Fruit fly (Drosophila melanogaster) whole organism, embryonic: ENCODE results near the gene CG9150.
A peak's percentile ranks its signal among the peaks of the same experiment; 100 is the strongest.

Source experiments
- ATbp ChIP-seq: fragments of 200-800 bp; sonication (Bioruptor generic); optimal IDR thresholded peaks from 2 replicates; lab custom pipeline; 2017; ENCODE audit warnings: missing biosample characterization, mild to moderate bottlenecking, missing genetic modification characterization, missing genetic modification reagents
- Ada2b ChIP-seq: fragments of 200-800 bp; sonication (Bioruptor generic); IDR thresholded peaks from 2 replicates; pipeline ENCODE4 v1.3.6; 2022; ENCODE audit warnings: missing biosample characterization, missing genetic modification characterization
- Atf3 ChIP-seq: fragments of 200-800 bp; sonication (Bioruptor generic); optimal IDR thresholded peaks from 3 replicates; lab custom pipeline; 2016; ENCODE audit warnings: missing biosample characterization, missing genetic modification characterization
- BtbVII ChIP-seq: fragments of 200-800 bp; sonication (Bioruptor generic); optimal IDR thresholded peaks from 3 replicates; lab custom pipeline; 2017; ENCODE audit warnings: missing biosample characterization, mild to moderate bottlenecking, missing genetic modification characterization
- CG10274 ChIP-seq: fragments of 200-800 bp; sonication (Bioruptor generic); optimal IDR thresholded peaks from 3 replicates; lab custom pipeline; 2017; ENCODE audit warnings: missing biosample characterization, mild to moderate bottlenecking, missing genetic modification characterization
- CG10366 ChIP-seq: fragments of 200-800 bp; sonication (Bioruptor generic); IDR thresholded peaks from 2 replicates; pipeline ENCODE4 v1.3.6; 2022; ENCODE audit warnings: missing biosample characterization, missing genetic modification characterization
- CG11696 ChIP-seq: fragments of 200-800 bp; sonication (Bioruptor generic); IDR thresholded peaks from 2 replicates; pipeline ENCODE4 v1.3.6; 2022; ENCODE audit warnings: missing biosample characterization, missing genetic modification characterization
- CG12219 ChIP-seq: fragments of 200-800 bp; sonication (Bioruptor generic); optimal IDR thresholded peaks from 3 replicates; lab custom pipeline; 2018; ENCODE audit warnings: missing biosample characterization, mild to moderate bottlenecking, missing genetic modification characterization
- CG13287 ChIP-seq: fragments of 200-800 bp; sonication (Bioruptor generic); IDR thresholded peaks from 2 replicates; pipeline ENCODE4 v1.3.6; 2022; ENCODE audit warnings: missing biosample characterization, missing genetic modification characterization; ENCODE audit not compliant: partially characterized antibody
- CG16815 ChIP-seq: fragments of 200-800 bp; sonication (Bioruptor generic); optimal IDR thresholded peaks from 3 replicates; lab custom pipeline; 2017; ENCODE audit warnings: missing biosample characterization, mild to moderate bottlenecking, missing genetic modification characterization
- CG17568 ChIP-seq: fragments of 200-800 bp; sonication (Bioruptor generic); optimal IDR thresholded peaks from 2 replicates; lab custom pipeline; 2018; ENCODE audit warnings: missing biosample characterization, mild to moderate bottlenecking, missing genetic modification characterization, moderate library complexity
- CG17802 ChIP-seq: fragments of 200-800 bp; sonication (Bioruptor generic); optimal IDR thresholded peaks from 2 replicates; lab custom pipeline; 2018; ENCODE audit warnings: missing biosample characterization, mild to moderate bottlenecking, missing genetic modification characterization, moderate library complexity
- CG18011 ChIP-seq: fragments of 200-800 bp; sonication (Bioruptor generic); optimal IDR thresholded peaks from 2 replicates; lab custom pipeline; 2017; ENCODE audit warnings: missing biosample characterization, missing genetic modification characterization, mild to moderate bottlenecking, moderate library complexity, missing genotype
- CG18764 ChIP-seq: fragments of 200-800 bp; sonication (Bioruptor generic); optimal IDR thresholded peaks from 3 replicates; lab custom pipeline; 2016; ENCODE audit warnings: missing biosample characterization, missing genetic modification characterization
- CG2120 ChIP-seq: fragments of 200-800 bp; sonication (Bioruptor generic); optimal IDR thresholded peaks from 3 replicates; lab custom pipeline; 2016; ENCODE audit warnings: missing biosample characterization, missing genetic modification characterization
- CG31441 ChIP-seq: fragments of 200-800 bp; sonication (Bioruptor generic); IDR thresholded peaks from 2 replicates; pipeline ENCODE4 v1.3.6; 2022; ENCODE audit warnings: missing biosample characterization, missing genetic modification characterization
- CG3407 ChIP-seq: fragments of 200-800 bp; sonication (Bioruptor generic); optimal IDR thresholded peaks from 2 replicates; lab custom pipeline; 2018; ENCODE audit warnings: missing biosample characterization, mild to moderate bottlenecking, missing genetic modification characterization
- CG4854 ChIP-seq: fragments of 200-800 bp; sonication (Bioruptor generic); optimal IDR thresholded peaks from 2 replicates; lab custom pipeline; 2016; ENCODE audit warnings: missing biosample characterization, missing genetic modification characterization, inconsistent platforms
- CG6689 ChIP-seq: fragments of 200-800 bp; sonication (Bioruptor generic); IDR thresholded peaks from 2 replicates; pipeline ENCODE4 v1.3.6; 2022; ENCODE audit warnings: missing biosample characterization, missing genetic modification characterization
- CG8765 ChIP-seq: fragments of 200-800 bp; sonication (Bioruptor generic); IDR thresholded peaks from 2 replicates; pipeline ENCODE4 v1.3.6; 2022; ENCODE audit warnings: missing biosample characterization, missing genetic modification characterization
- CG8924 ChIP-seq: fragments of 200-800 bp; optimal IDR thresholded peaks from 3 replicates; lab custom pipeline; 2019; ENCODE audit warnings: missing biosample characterization, mild to moderate bottlenecking, missing genetic modification characterization, moderate library complexity
- CG9727 ChIP-seq: fragments of 200-800 bp; sonication (Bioruptor generic); optimal IDR thresholded peaks from 3 replicates; lab custom pipeline; 2017; ENCODE audit warnings: missing biosample characterization, mild to moderate bottlenecking, missing genetic modification characterization
- CkIIα-i1 ChIP-seq: fragments of 200-800 bp; sonication (Bioruptor generic); IDR thresholded peaks from 2 replicates; pipeline ENCODE4 v1.3.6; 2022; ENCODE audit warnings: missing biosample characterization, missing genetic modification characterization
- Deaf1 ChIP-seq: fragments of 200-800 bp; optimal IDR thresholded peaks from 3 replicates; lab custom pipeline; 2019; ENCODE audit warnings: missing biosample characterization, mild to moderate bottlenecking, missing genetic modification characterization, moderate library complexity
- E2f1 ChIP-seq: fragments of 200-800 bp; sonication (Bioruptor generic); IDR thresholded peaks from 2 replicates; pipeline ENCODE4 v1.3.6; 2022; ENCODE audit warnings: missing biosample characterization, missing genetic modification characterization
- HLH54F ChIP-seq: fragments of 200-800 bp; sonication (Bioruptor generic); optimal IDR thresholded peaks from 3 replicates; lab custom pipeline; 2016; ENCODE audit warnings: missing biosample characterization, missing genetic modification characterization
- Hand ChIP-seq: fragments of 200-800 bp; sonication (Bioruptor generic); optimal IDR thresholded peaks from 2 replicates; lab custom pipeline; 2017; ENCODE audit warnings: mild to moderate bottlenecking, missing biosample characterization, missing genetic modification reagents, missing genetic modification characterization
- Sox100B ChIP-seq: fragments of 200-800 bp; sonication (Bioruptor generic); optimal IDR thresholded peaks from 3 replicates; lab custom pipeline; 2018; ENCODE audit warnings: missing biosample characterization, mild to moderate bottlenecking, missing genetic modification characterization
- Sox102F ChIP-seq: fragments of 200-800 bp; sonication (Bioruptor generic); optimal IDR thresholded peaks from 2 replicates; lab custom pipeline; 2018; ENCODE audit warnings: missing biosample characterization, mild to moderate bottlenecking, missing genetic modification characterization, moderate library complexity
- Ssrp ChIP-seq: fragments of 200-800 bp; sonication (Bioruptor generic); optimal IDR thresholded peaks from 2 replicates; lab custom pipeline; 2018; ENCODE audit warnings: missing biosample characterization, mild to moderate bottlenecking, missing genetic modification characterization, moderate library complexity
- Xbp1 ChIP-seq: fragments of 200-800 bp; sonication (Bioruptor generic); optimal IDR thresholded peaks from 3 replicates; lab custom pipeline; 2016; ENCODE audit warnings: missing biosample characterization, mild to moderate bottlenecking, missing genetic modification characterization
- br ChIP-seq: fragments of >200 bp; optimal IDR thresholded peaks from 2 replicates; lab custom pipeline; 2017
- da ChIP-seq: fragments of 200-800 bp; sonication (Bioruptor generic); optimal IDR thresholded peaks from 2 replicates; lab custom pipeline; 2016; ENCODE audit warnings: missing biosample characterization, missing genetic modification characterization
- fd3F ChIP-seq: fragments of 200-800 bp; sonication (Bioruptor generic); optimal IDR thresholded peaks from 2 replicates; lab custom pipeline; 2018; ENCODE audit warnings: missing biosample characterization, mild to moderate bottlenecking, missing genetic modification characterization, moderate library complexity
- fu2 ChIP-seq: fragments of 200-800 bp; sonication (Bioruptor generic); optimal IDR thresholded peaks from 2 replicates; lab custom pipeline; 2016; ENCODE audit warnings: missing biosample characterization, missing genetic modification characterization
- hbn ChIP-seq: fragments of 200-800 bp; sonication (Bioruptor generic); IDR thresholded peaks from 2 replicates; pipeline ENCODE4 v1.3.6; 2022; ENCODE audit warnings: missing biosample characterization, missing genetic modification characterization; ENCODE audit not compliant: partially characterized antibody
- hth ChIP-seq: fragments of >200 bp; optimal IDR thresholded peaks from 2 replicates; lab custom pipeline; 2017; ENCODE audit warnings: inconsistent platforms
- kay ChIP-seq: fragments of 200-800 bp; sonication (Bioruptor generic); optimal IDR thresholded peaks from 2 replicates; lab custom pipeline; 2016; ENCODE audit warnings: missing biosample characterization, missing genetic modification characterization
- ken ChIP-seq: fragments of 200-800 bp; sonication (Bioruptor generic); IDR thresholded peaks from 3 replicates; pipeline ENCODE4 v1.3.6; 2022; ENCODE audit warnings: missing biosample characterization, missing genetic modification characterization
- nmo ChIP-seq: fragments of 200-800 bp; sonication (Bioruptor generic); optimal IDR thresholded peaks from 2 replicates; lab custom pipeline; 2018; ENCODE audit warnings: missing biosample characterization, mild to moderate bottlenecking, missing genetic modification characterization, moderate library complexity
- nom ChIP-seq: fragments of 200-800 bp; sonication (Bioruptor generic); optimal IDR thresholded peaks from 2 replicates; lab custom pipeline; 2017; ENCODE audit warnings: missing biosample characterization, missing genetic modification characterization, mild to moderate bottlenecking, moderate library complexity, missing genetic modification reagents
- pita ChIP-seq: fragments of 200-800 bp; sonication (Bioruptor generic); optimal IDR thresholded peaks from 2 replicates; lab custom pipeline; 2017; ENCODE audit warnings: missing biosample characterization, mild to moderate bottlenecking, missing genetic modification characterization
- sc ChIP-seq, 3 experiments: fragments of >200 bp in 2 of 3; fragments of 200-800 bp in 1 of 3; sonication (Bioruptor generic) in 1 of 3; optimal IDR thresholded peaks; 2 replicates in 2 of 3; 3 replicates in 1 of 3; lab custom pipeline; 2017; ENCODE audit warnings: mild to moderate bottlenecking in 1 of 3, missing biosample characterization in 1 of 3, missing genetic modification characterization in 1 of 3, missing genetic modification reagents in 1 of 3
- slou ChIP-seq: fragments of 200-800 bp; sonication (Bioruptor generic); optimal IDR thresholded peaks from 3 replicates; lab custom pipeline; 2016; ENCODE audit warnings: missing biosample characterization, missing genetic modification characterization
- sob ChIP-seq: fragments of 200-800 bp; sonication (Bioruptor generic); IDR thresholded peaks from 2 replicates; pipeline ENCODE4 v1.3.6; 2022; ENCODE audit warnings: missing biosample characterization, missing genetic modification characterization
- stc ChIP-seq: fragments of 200-800 bp; sonication (Bioruptor generic); IDR thresholded peaks from 2 replicates; pipeline ENCODE4 v1.3.6; 2022; ENCODE audit warnings: missing biosample characterization, missing genetic modification characterization
- tgo ChIP-seq: fragments of 200-800 bp; sonication (Bioruptor generic); IDR thresholded peaks from 3 replicates; pipeline ENCODE4 v1.3.6; 2022; ENCODE audit warnings: missing biosample characterization, missing genetic modification characterization
- tx ChIP-seq: fragments of 200-800 bp; sonication (Bioruptor generic); optimal IDR thresholded peaks from 2 replicates; lab custom pipeline; 2016; ENCODE audit warnings: missing biosample characterization, missing genetic modification characterization
- usp ChIP-seq: fragments of >200 bp; optimal IDR thresholded peaks from 2 replicates; lab custom pipeline; 2017; ENCODE audit warnings: missing biosample characterization, missing genetic modification characterization
- zen2 ChIP-seq: fragments of 200-800 bp; sonication (Bioruptor generic); IDR thresholded peaks from 3 replicates; pipeline ENCODE4 v1.3.6; 2022; ENCODE audit warnings: missing biosample characterization, missing genetic modification characterization; ENCODE audit not compliant: partially characterized antibody

CG9150 gene

DNA sequence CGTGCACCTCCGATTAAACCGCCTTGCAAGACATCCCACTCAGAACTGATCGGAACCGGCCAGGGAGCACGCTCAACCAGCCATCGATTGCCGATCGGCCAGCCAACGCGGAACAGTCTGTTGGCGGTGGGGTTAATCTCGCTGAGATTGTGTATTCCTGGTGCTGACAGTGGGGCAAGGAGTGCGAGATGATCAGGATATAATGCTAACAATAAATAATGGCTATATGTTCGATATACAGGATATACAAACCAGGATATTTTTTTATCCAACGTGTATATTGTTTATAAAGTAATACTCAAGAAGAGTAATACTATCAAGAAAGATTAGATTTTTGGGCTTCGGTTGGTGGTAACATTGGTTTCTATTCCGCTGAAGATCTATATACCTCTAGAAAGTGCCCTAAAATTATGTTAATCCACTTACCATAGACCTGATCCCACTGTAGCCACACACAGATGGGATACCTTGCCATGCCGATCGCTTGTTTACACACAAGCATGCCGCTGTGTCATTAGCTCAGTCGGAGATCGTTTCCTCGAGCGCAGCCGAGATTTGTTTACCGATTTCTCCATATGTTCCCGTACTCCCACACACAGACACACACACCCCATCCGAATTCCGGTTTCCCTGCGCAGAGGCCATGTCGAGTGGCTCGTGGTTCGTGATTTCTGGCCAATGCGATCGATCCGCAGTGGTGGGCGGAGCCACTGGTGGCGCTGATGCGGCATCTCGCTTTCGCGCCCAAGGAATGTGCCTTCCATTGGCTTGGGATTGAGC lies 48.9 kb downstream of the CG9150 start, which contains the start of gene H2.0 (continued):
- TF ChIP-seq CG4854 (GFP tag; lab: Kevin White, UChicago) = no peak
- TF ChIP-seq BtbVII (GFP tag; lab: Kevin White, UChicago) = no peak
- TF ChIP-seq ATbp = peak; percentile 21
- no peak for TF ChIP-seq ken (GFP tag; lab: Robert Waterston, UW)
- TF ChIP-seq CG10274 (GFP tag; lab: Kevin White, UChicago) = no peak
- TF ChIP-seq CG2120 (GFP tag; lab: Kevin White, UChicago) = peak; percentile 29
- TF ChIP-seq sob (GFP tag; lab: Robert Waterston, UW) = no peak
- TF ChIP-seq CG18764 (GFP tag; lab: Kevin White, UChicago) = no peak
- TF ChIP-seq Sox102F (GFP tag; lab: Kevin White, UChicago) = no peak
- no peak for TF ChIP-seq stc
- no peak for TF ChIP-seq CG10366
- TF ChIP-seq Xbp1 (GFP tag; lab: Kevin White, UChicago) = peak; percentile 22
- TF ChIP-seq da (GFP tag; lab: Kevin White, UChicago) = no peak
- no peak for TF ChIP-seq HLH54F (GFP tag; lab: Kevin White, UChicago)
- no peak for TF ChIP-seq CG17568 (GFP tag; lab: Kevin White, UChicago)
- peak; percentile 59 for TF ChIP-seq nmo (GFP tag; lab: Kevin White, UChicago)
- no peak for TF ChIP-seq tgo
- TF ChIP-seq CG31441 (GFP tag; lab: Robert Waterston, UW) = peak; percentile 44
- TF ChIP-seq CG13287 (GFP tag; lab: Robert Waterston, UW) = 0 out of 2 replicates have a peak, but pooled peaks have one; percentile 8
- no peak for TF ChIP-seq Hand (GFP tag; lab: Kevin White, UChicago)
- TF ChIP-seq CG16815 (GFP tag; lab: Kevin White, UChicago) = peak; percentile 44
- no peak for TF ChIP-seq br
- TF ChIP-seq zen2 (GFP tag; lab: Robert Waterston, UW) = no peak
- TF ChIP-seq hth = no peak
- no peak for TF ChIP-seq tx (GFP tag; lab: Kevin White, UChicago)
- TF ChIP-seq E2f1 (GFP tag; lab: Robert Waterston, UW) = no peak
- no peak for TF ChIP-seq nom (GFP tag; lab: Kevin White, UChicago)
- TF ChIP-seq slou (GFP tag; lab: Kevin White, UChicago) = no peak
- peak; percentile 31; the same call in 1 of the 2 replicates for TF ChIP-seq CG6689
- no peak for TF ChIP-seq CG11696 (GFP tag; lab: Robert Waterston, UW)
- no peak for TF ChIP-seq usp (GFP tag; lab: Kevin White, UChicago)
- no peak for TF ChIP-seq fd3F (GFP tag; lab: Kevin White, UChicago)
- TF ChIP-seq CG8765 (GFP tag; lab: Robert Waterston, UW) = no peak
- TF ChIP-seq Atf3 = no peak
- TF ChIP-seq Sox100B (GFP tag; lab: Kevin White, UChicago) = no peak
- no peak for TF ChIP-seq CG18011 (GFP tag; lab: Kevin White, UChicago)
- peak; percentile 62 for TF ChIP-seq CG9727
- TF ChIP-seq CG3407 (GFP tag; lab: Kevin White, UChicago) = peak; percentile 21
- no peak for TF ChIP-seq CG12219 (GFP tag; lab: Kevin White, UChicago)
- no peak for TF ChIP-seq CG17802
- no peak for TF ChIP-seq fu2 (GFP tag; lab: Kevin White, UChicago)
- TF ChIP-seq sc (optimal IDR thresholded peaks at IDR 0.05; lab: Kevin White, UChicago) = no peak
- TF ChIP-seq sc (GFP tag; optimal IDR thresholded peaks at IDR 0.05; lab: Kevin White, UChicago) = peak; percentile 37
- TF ChIP-seq Deaf1 (tag; lab: Kevin White, UChicago) = peak; percentile 79
- TF ChIP-seq Ssrp = no peak
- TF ChIP-seq pita (GFP tag; lab: Kevin White, UChicago) = no peak
- no peak for TF ChIP-seq kay (GFP tag; lab: Kevin White, UChicago)
- TF ChIP-seq CkIIα-i1 (GFP tag; lab: Robert Waterston, UW) = no peak
- no peak for TF ChIP-seq Ada2b (GFP tag; lab: Robert Waterston, UW)
- TF ChIP-seq hbn = no peak
- TF ChIP-seq CG8924 (tag; lab: Kevin White, UChicago) = peak; percentile 40
